Worm (Caenorhabditis elegans) whole organism, dauer: ENCODE results near the gene ztf-7.

Source experiments
- unc-62 ChIP-seq: sonication (generic microtip); optimal IDR thresholded peaks from 2 replicates; lab custom pipeline; 2017; ENCODE audit warnings: missing biosample characterization, missing genetic modification reagents, missing genetic modification characterization

ztf-7 gene

DNA sequence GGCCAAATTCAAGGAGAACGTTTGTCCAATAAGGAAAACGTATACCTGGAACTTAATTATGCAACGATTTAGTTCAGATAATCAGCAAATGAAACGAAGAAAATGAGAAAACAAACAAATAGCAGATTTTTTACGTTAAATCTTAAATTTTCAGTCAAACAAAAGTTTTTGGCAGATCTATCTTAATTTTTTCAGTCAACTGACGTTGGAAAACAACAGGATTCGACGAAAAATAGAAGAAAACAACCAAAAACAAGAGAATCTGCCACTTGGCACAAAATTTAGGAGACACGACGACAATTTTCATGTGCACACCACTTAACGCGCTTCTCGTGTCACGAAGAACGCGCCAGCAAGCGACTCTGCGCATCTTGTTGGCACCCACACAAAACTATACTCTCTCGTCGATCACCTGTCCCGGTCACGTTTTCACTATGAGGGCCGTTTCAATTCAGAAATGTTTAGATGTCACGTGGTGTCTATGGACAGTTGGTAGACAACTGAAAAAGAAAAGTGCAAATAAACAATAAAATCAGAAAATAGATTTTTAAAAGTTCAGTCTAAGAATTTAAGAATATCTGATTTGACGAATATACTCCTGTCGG, at the start of gene ztf-7:
Gene ztf-7 (minus strand): TSS at position 51 of the 605 bp plus-strand sequence.
- no peak for TF ChIP-seq unc-62

- no peak for TF ChIP-seq unc-62
Observed at ce11 chrV:9837679-9838078, 48.2 kb upstream of the ztf-7 start, which contains the start of gene srsx-21. Gene srsx-21, plus strand, starts transcription at chrV:9837979.

ce11 chrV:9835945-9836344, 46.4 kb upstream of the ztf-7 start, which contains the start of gene sru-38:
Gene sru-38, minus strand, starts transcription at chrV:9836045.
- TF ChIP-seq unc-62: no peak

ce11 chrV:9833900-9834299, 44.4 kb upstream of the ztf-7 start, which contains the start of gene sru-40:
Gene sru-40, minus strand, starts transcription at chrV:9834000.
- TF ChIP-seq unc-62: no peak

ce11 chrV:9824149-9824548, 34.6 kb upstream of the ztf-7 start, which contains the start of gene str-2:
Gene str-2, minus strand, starts transcription at chrV:9824249.
- TF ChIP-seq unc-62: no peak

ce11 chrV:9821724-9822123, 32.2 kb upstream of the ztf-7 start, which contains the start of gene str-193:
Gene str-193, minus strand, starts transcription at chrV:9821824.
- TF ChIP-seq unc-62: no peak

DNA sequence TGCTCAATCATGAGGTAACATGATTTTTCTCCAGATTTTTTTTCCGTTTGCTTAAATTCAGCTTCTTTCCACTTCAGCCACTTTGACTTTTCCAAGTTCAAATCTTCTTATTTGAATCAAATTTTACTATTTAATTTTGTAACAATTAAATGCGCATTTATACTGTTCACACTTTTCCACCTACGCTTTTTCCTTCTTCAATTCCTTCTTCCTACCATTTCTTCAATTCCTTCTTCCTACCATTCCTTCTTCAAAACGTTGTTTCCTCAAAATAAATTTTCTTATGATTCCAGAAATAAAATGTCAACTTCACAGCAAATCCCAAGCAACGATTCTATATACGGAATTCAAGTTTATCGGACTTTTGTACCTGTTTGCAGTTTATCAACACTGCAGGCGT, 26.9 kb upstream of the ztf-7 start, which contains the start of gene sru-31:
Gene sru-31 (plus strand): TSS at position 301 of the 400 bp plus-strand sequence.
- TF ChIP-seq unc-62: no peak

DNA sequence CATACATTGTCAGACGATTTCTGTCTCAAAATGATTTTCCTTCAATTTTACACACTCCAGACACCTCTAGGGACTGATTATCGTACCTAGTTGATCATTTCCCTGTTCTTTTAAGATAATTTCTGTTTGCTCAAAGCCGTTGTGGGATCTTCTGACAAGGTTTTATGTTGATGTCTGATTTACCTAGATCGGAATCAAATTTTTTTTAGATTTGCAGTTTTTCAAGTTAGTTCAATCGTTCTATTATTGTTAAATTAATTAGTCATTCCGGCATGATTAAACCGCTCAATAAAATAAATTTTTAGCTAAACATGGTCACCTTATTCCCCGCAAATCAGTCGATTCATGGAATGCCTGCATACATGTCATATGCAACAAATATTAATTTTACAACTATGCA, 24.0 kb upstream of the ztf-7 start, which contains the start of gene sru-30:
Gene sru-30 (plus strand): TSS at position 301 of the 400 bp plus-strand sequence.
- TF ChIP-seq unc-62: no peak

ce11 chrV:9812216-9812615, 22.7 kb upstream of the ztf-7 start:
- TF ChIP-seq unc-62: no peak

DNA sequence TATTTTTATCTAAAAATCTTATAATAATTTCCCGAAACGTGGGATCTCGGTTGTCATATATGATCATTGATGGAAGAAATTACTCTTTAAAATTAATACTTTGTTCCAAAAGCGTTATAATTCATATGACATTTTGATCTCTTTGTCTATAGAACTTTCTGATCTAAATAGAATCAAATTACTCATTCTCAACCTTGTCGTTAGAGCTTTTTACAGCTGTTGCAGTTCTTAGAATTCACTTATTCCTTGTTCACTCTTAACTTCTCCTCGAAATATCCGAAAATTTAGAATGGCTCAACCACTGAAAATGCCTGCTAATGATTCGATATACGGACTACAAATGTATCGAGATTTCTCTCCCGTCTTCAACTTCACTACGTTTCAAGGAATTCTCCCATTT, 21.6 kb upstream of the ztf-7 start, which contains the start of gene sru-29:
Gene sru-29 (plus strand): TSS at position 301 of the 400 bp plus-strand sequence.
- TF ChIP-seq unc-62: no peak

ce11 chrV:9805161-9805560, 15.7 kb upstream of the ztf-7 start, which contains the start of gene sru-37:
Gene sru-37, plus strand, starts transcription at chrV:9805461.
- no peak for TF ChIP-seq unc-62

- TF ChIP-seq unc-62: no peak
Observed at ce11 chrV:9803176-9803575, 13.7 kb upstream of the ztf-7 start, which contains the start of gene sru-39. Gene sru-39, plus strand, starts transcription at chrV:9803476.

- no peak for TF ChIP-seq unc-62
Observed at ce11 chrV:9801965-9802364, 12.5 kb upstream of the ztf-7 start, which contains the start of gene F46B6.10. Gene F46B6.10, minus strand, starts transcription at chrV:9802065.

DNA sequence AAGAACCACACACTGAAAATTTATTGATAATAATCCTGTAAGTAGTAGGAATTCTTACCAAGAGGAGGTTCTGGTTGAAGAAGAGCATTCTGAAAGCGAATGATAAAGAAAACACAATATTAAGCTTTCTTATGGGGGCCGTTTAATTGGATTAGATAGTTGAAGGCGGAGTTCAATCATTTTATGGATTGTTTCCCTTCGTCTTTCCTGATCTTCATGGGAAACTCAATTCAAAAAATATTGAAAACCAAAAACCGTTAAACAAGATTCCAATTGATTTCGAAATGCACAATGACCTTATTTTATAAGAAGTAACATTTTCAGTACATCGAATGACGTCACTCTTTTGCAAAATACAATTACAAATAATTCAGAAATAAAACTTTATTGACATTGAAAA, 9.6 kb upstream of the ztf-7 start, which contains the start of gene F46B6.13:
Gene F46B6.13 (minus strand): TSS at position 101 of the 400 bp plus-strand sequence.
- no peak for TF ChIP-seq unc-62

- TF ChIP-seq unc-62: no peak
Observed at ce11 chrV:9798212-9798611, 8.7 kb upstream of the ztf-7 start.

DNA sequence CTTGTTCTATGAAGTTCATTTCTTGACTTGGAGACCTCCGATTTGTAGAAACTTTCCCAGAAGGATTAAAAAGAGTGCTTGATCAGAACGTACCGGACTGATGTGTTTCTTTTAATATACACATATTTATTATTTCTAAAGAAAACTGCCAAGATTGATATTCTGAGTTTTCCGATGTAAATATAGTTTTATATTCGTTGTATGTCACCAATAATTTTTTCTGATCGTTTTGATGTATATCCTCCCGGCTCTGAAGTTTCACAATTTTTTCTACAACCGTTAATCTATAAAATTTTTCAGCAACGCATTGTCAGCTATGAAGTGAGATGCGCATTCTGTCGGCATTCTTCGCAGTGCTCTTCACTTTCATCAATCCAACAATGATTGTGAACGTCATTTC, 7.1 kb upstream of the ztf-7 start, which contains the start of gene F46B6.9:
Gene F46B6.9 (plus strand): TSS at position 301 of the 400 bp plus-strand sequence.
- TF ChIP-seq unc-62: no peak

ce11 chrV:9796002-9796401, 6.5 kb upstream of the ztf-7 start:
- TF ChIP-seq unc-62: no peak

- TF ChIP-seq unc-62: no peak
Observed at ce11 chrV:9794997-9795396, 5.5 kb upstream of the ztf-7 start.
